Fruit fly (Drosophila melanogaster) whole organism, embryonic: ENCODE measurements around the gene Cp16.
A peak's percentile ranks its signal among the peaks of the same experiment; 100 is the strongest.

Experiments used
- Atf-2 ChIP-seq: fragments of 200-800 bp; sonication (Bioruptor generic); optimal IDR thresholded peaks from 2 replicates; lab custom pipeline; 2016; ENCODE audit warnings: missing biosample characterization, missing genetic modification characterization
- Blimp-1 ChIP-seq: fragments of 200-800 bp; sonication (Bioruptor generic); optimal IDR thresholded peaks from 3 replicates; lab custom pipeline; 2018; ENCODE audit warnings: missing biosample characterization, missing genetic modification characterization, mild to moderate bottlenecking, moderate library complexity, missing genetic modification reagents
- CG11085 ChIP-seq: fragments of 200-800 bp; sonication (Bioruptor generic); IDR thresholded peaks from 2 replicates; pipeline ENCODE4 v1.3.6; 2022; ENCODE audit warnings: missing biosample characterization, missing genetic modification characterization
- CG11093 ChIP-seq: fragments of 200-800 bp; sonication (Bioruptor generic); IDR thresholded peaks from 3 replicates; pipeline ENCODE4 v1.3.6; 2022; ENCODE audit warnings: missing biosample characterization, missing genetic modification characterization
- CG11398 ChIP-seq: fragments of 200-800 bp; sonication (Bioruptor generic); optimal IDR thresholded peaks from 2 replicates; lab custom pipeline; 2016; ENCODE audit warnings: missing biosample characterization, missing genetic modification characterization
- CG11560 ChIP-seq: fragments of 200-800 bp; sonication (Bioruptor generic); IDR thresholded peaks from 3 replicates; pipeline ENCODE4 v1.3.6; 2022; ENCODE audit warnings: missing biosample characterization, missing genetic modification characterization
- CG11695 ChIP-seq: fragments of 200-800 bp; sonication (Bioruptor generic); IDR thresholded peaks from 3 replicates; pipeline ENCODE4 v1.3.6; 2022; ENCODE audit warnings: missing biosample characterization, missing genetic modification characterization
- CG11696 ChIP-seq: fragments of 200-800 bp; sonication (Bioruptor generic); IDR thresholded peaks from 2 replicates; pipeline ENCODE4 v1.3.6; 2022; ENCODE audit warnings: missing biosample characterization, missing genetic modification characterization
- CG12942 ChIP-seq: fragments of 200-800 bp; sonication (Bioruptor generic); optimal IDR thresholded peaks from 3 replicates; lab custom pipeline; 2016; ENCODE audit warnings: missing biosample characterization, missing genetic modification characterization
- CG14050 ChIP-seq: fragments of 200-800 bp; sonication (Bioruptor generic); IDR thresholded peaks from 3 replicates; pipeline ENCODE4 v1.3.6; 2022; ENCODE audit warnings: missing biosample characterization, missing genetic modification characterization
- CG17359 ChIP-seq: fragments of 200-800 bp; sonication (Bioruptor generic); optimal IDR thresholded peaks from 3 replicates; lab custom pipeline; 2018; ENCODE audit warnings: missing biosample characterization, mild to moderate bottlenecking, missing genetic modification characterization, moderate library complexity
- CG1832 ChIP-seq: fragments of 200-800 bp; sonication (Bioruptor generic); optimal IDR thresholded peaks from 2 replicates; lab custom pipeline; 2017; ENCODE audit warnings: missing biosample characterization, mild to moderate bottlenecking, missing genetic modification characterization, inconsistent platforms
- CG2875 ChIP-seq: fragments of 200-800 bp; sonication (Bioruptor generic); optimal IDR thresholded peaks from 2 replicates; lab custom pipeline; 2017; ENCODE audit warnings: missing biosample characterization, mild to moderate bottlenecking, missing genetic modification characterization, missing genetic modification reagents
- CG4328 ChIP-seq: fragments of 200-800 bp; sonication (Bioruptor generic); optimal IDR thresholded peaks from 3 replicates; lab custom pipeline; 2017; ENCODE audit warnings: missing biosample characterization, missing genetic modification reagents, missing genetic modification characterization
- CG4360 ChIP-seq: fragments of 200-800 bp; sonication (Bioruptor generic); IDR thresholded peaks from 2 replicates; pipeline ENCODE4 v1.3.6; 2022; ENCODE audit warnings: missing biosample characterization, missing genetic modification characterization
- CG4617 ChIP-seq: fragments of 200-800 bp; sonication (Bioruptor generic); optimal IDR thresholded peaks from 3 replicates; lab custom pipeline; 2016; ENCODE audit warnings: missing biosample characterization, missing genetic modification characterization, borderline replicate concordance
- CG5180 ChIP-seq: fragments of 200-800 bp; sonication (Bioruptor generic); optimal IDR thresholded peaks from 3 replicates; lab custom pipeline; 2017; ENCODE audit warnings: missing biosample characterization, missing genetic modification characterization, mild to moderate bottlenecking, moderate library complexity, missing genetic modification reagents
- CG7372 ChIP-seq: fragments of 200-800 bp; sonication (Bioruptor generic); IDR thresholded peaks from 2 replicates; pipeline ENCODE4 v1.3.6; 2022; ENCODE audit warnings: missing biosample characterization, missing genetic modification characterization
- CG7786 ChIP-seq: fragments of 200-800 bp; sonication (Bioruptor generic); optimal IDR thresholded peaks from 2 replicates; lab custom pipeline; 2016; ENCODE audit warnings: missing biosample characterization, missing genetic modification characterization
- CG8944 ChIP-seq: fragments of 200-800 bp; sonication (Bioruptor generic); optimal IDR thresholded peaks from 3 replicates; lab custom pipeline; 2016; ENCODE audit warnings: missing biosample characterization, missing genetic modification characterization
- CG9609 ChIP-seq: fragments of 200-800 bp; sonication (Bioruptor generic); optimal IDR thresholded peaks from 3 replicates; lab custom pipeline; 2016; ENCODE audit warnings: missing biosample characterization, missing genetic modification characterization
- CoRest ChIP-seq: fragments of 200-800 bp; sonication (Bioruptor generic); optimal IDR thresholded peaks from 3 replicates; lab custom pipeline; 2018; ENCODE audit warnings: missing biosample characterization, mild to moderate bottlenecking, missing genetic modification characterization, moderate library complexity
- Hr51 ChIP-seq, 2 experiments: fragments of 200-800 bp; sonication (Bioruptor generic); optimal IDR thresholded peaks; 2 replicates in 1 of 2; 3 replicates in 1 of 2; lab custom pipeline; 2016 to 2018; ENCODE audit warnings: missing biosample characterization in 2 of 2, missing genetic modification characterization in 2 of 2, mild to moderate bottlenecking in 1 of 2, moderate library complexity in 1 of 2
- Max ChIP-seq: fragments of 200-800 bp; sonication (Bioruptor generic); optimal IDR thresholded peaks from 2 replicates; lab custom pipeline; 2016; ENCODE audit warnings: missing biosample characterization, mild to moderate bottlenecking, missing genetic modification characterization
- Optix ChIP-seq: fragments of 200-800 bp; sonication (Bioruptor generic); IDR thresholded peaks from 3 replicates; pipeline ENCODE4 v1.3.6; 2022; ENCODE audit warnings: missing biosample characterization, missing genetic modification characterization
- PHDP ChIP-seq: fragments of 200-800 bp; sonication (Bioruptor generic); optimal IDR thresholded peaks from 3 replicates; lab custom pipeline; 2018; ENCODE audit warnings: missing biosample characterization, mild to moderate bottlenecking, missing genetic modification characterization, moderate library complexity
- Rfx ChIP-seq: fragments of 200-800 bp; sonication (Bioruptor generic); IDR thresholded peaks from 2 replicates; pipeline ENCODE4 v1.3.6; 2022; ENCODE audit warnings: missing biosample characterization, missing genetic modification characterization
- Spps ChIP-seq: fragments of 200-800 bp; sonication (Bioruptor generic); optimal IDR thresholded peaks from 2 replicates; lab custom pipeline; 2018; ENCODE audit warnings: missing biosample characterization, mild to moderate bottlenecking, missing genetic modification characterization
- Xrp1 ChIP-seq: fragments of 200-800 bp; sonication (Bioruptor generic); IDR thresholded peaks from 2 replicates; pipeline ENCODE4 v1.3.6; 2022; ENCODE audit warnings: missing biosample characterization, missing genetic modification characterization
- cad ChIP-seq: fragments of >200 bp; optimal IDR thresholded peaks from 2 replicates; lab custom pipeline; 2017; ENCODE audit warnings: missing biosample characterization, missing genetic modification characterization
- chinmo ChIP-seq: fragments of 200-800 bp; sonication (Bioruptor generic); IDR thresholded peaks from 4 replicates; pipeline ENCODE4 v1.3.6; 2022; ENCODE audit warnings: missing biosample characterization, missing genetic modification characterization; ENCODE audit not compliant: partially characterized antibody
- ci ChIP-seq: fragments of 200-800 bp; sonication (Bioruptor generic); IDR thresholded peaks from 3 replicates; pipeline ENCODE4 v1.3.6; 2022; ENCODE audit warnings: missing biosample characterization, missing genetic modification characterization
- crol ChIP-seq: fragments of 200-800 bp; sonication (Bioruptor generic); IDR thresholded peaks from 2 replicates; pipeline ENCODE4 v1.3.6; 2022; ENCODE audit warnings: missing biosample characterization, missing genetic modification characterization
- ewg ChIP-seq: fragments of 200-800 bp; sonication (Bioruptor generic); optimal IDR thresholded peaks from 3 replicates; lab custom pipeline; 2017; ENCODE audit warnings: mild to moderate bottlenecking, missing biosample characterization, missing genetic modification reagents, missing genetic modification characterization
- exex ChIP-seq: fragments of 200-800 bp; sonication (Bioruptor generic); optimal IDR thresholded peaks from 4 replicates; lab custom pipeline; 2018; ENCODE audit warnings: missing biosample characterization, mild to moderate bottlenecking, missing genetic modification characterization, moderate library complexity
- jigr1 ChIP-seq: fragments of 200-800 bp; sonication (Bioruptor generic); IDR thresholded peaks from 3 replicates; pipeline ENCODE4 v1.3.6; 2022; ENCODE audit warnings: missing biosample characterization, missing genetic modification characterization
- kni ChIP-seq: fragments of 200-800 bp; sonication (Bioruptor generic); optimal IDR thresholded peaks from 3 replicates; lab custom pipeline; 2017; ENCODE audit warnings: mild to moderate bottlenecking, missing biosample characterization, missing genetic modification reagents, missing genetic modification characterization
- lmd ChIP-seq: fragments of 200-800 bp; sonication (Bioruptor generic); IDR thresholded peaks from 2 replicates; pipeline ENCODE4 v1.3.6; 2022; ENCODE audit warnings: missing biosample characterization, missing genetic modification characterization
- onecut ChIP-seq: fragments of 200-800 bp; sonication (Bioruptor generic); IDR thresholded peaks from 2 replicates; pipeline ENCODE4 v1.3.6; 2022; ENCODE audit warnings: missing biosample characterization, missing genetic modification characterization
- psq ChIP-seq: fragments of 200-800 bp; sonication (Bioruptor generic); optimal IDR thresholded peaks from 2 replicates; lab custom pipeline; 2017; ENCODE audit warnings: missing biosample characterization, missing genetic modification characterization
- rib ChIP-seq: fragments of 200-800 bp; sonication (Bioruptor generic); IDR thresholded peaks from 2 replicates; pipeline ENCODE4 v1.3.6; 2022; ENCODE audit warnings: missing biosample characterization, missing genetic modification characterization
- salm ChIP-seq: fragments of 200-800 bp; sonication (Bioruptor generic); optimal IDR thresholded peaks from 2 replicates; lab custom pipeline; 2018; ENCODE audit warnings: missing biosample characterization, mild to moderate bottlenecking, missing genetic modification characterization
- sd ChIP-seq: fragments of 200-800 bp; sonication (Bioruptor generic); optimal IDR thresholded peaks from 3 replicates; lab custom pipeline; 2018; ENCODE audit warnings: missing biosample characterization, mild to moderate bottlenecking, missing genetic modification characterization, moderate library complexity
- sens ChIP-seq: fragments of 200-800 bp; sonication (Bioruptor generic); peaks from one replicate; lab custom pipeline; 2016; ENCODE audit warnings: missing biosample characterization, missing genetic modification characterization
- shn ChIP-seq: fragments of 200-800 bp; sonication (Bioruptor generic); optimal IDR thresholded peaks from 3 replicates; lab custom pipeline; 2016; ENCODE audit warnings: missing biosample characterization, missing genetic modification characterization
- tio ChIP-seq: fragments of 200-800 bp; sonication (Bioruptor generic); optimal IDR thresholded peaks from 2 replicates; lab custom pipeline; 2017; ENCODE audit warnings: missing biosample characterization, missing genetic modification characterization, inconsistent platforms
- tup ChIP-seq: fragments of 200-800 bp; sonication (Bioruptor generic); optimal IDR thresholded peaks from 2 replicates; lab custom pipeline; 2016; ENCODE audit warnings: missing biosample characterization, mild to moderate bottlenecking, missing genetic modification characterization, moderate library complexity
- z ChIP-seq: fragments of 200-800 bp; sonication (Bioruptor generic); IDR thresholded peaks from 3 replicates; pipeline ENCODE4 v1.3.6; 2022; ENCODE audit warnings: missing biosample characterization, missing genetic modification characterization

Cp16 gene

dm6 chr3L:8753592-8753991, 21.8 kb downstream of the Cp16 start, which contains the start of gene Fhos:
TSS of gene Fhos (plus strand) at chr3L:8753619.
- TF ChIP-seq CG1832 (GFP tag; lab: Kevin White, UChicago): no peak
- TF ChIP-seq chinmo (GFP tag; lab: Robert Waterston, UW): 0 out of 4 replicates have a peak, but pooled peaks have one; percentile 18
- peak; percentile 9 for TF ChIP-seq sd (tag; lab: Kevin White, UChicago)
- TF ChIP-seq CG2875 (GFP tag; lab: Kevin White, UChicago): no peak
- TF ChIP-seq CG5180 (GFP tag; lab: Kevin White, UChicago): no peak

DNA sequence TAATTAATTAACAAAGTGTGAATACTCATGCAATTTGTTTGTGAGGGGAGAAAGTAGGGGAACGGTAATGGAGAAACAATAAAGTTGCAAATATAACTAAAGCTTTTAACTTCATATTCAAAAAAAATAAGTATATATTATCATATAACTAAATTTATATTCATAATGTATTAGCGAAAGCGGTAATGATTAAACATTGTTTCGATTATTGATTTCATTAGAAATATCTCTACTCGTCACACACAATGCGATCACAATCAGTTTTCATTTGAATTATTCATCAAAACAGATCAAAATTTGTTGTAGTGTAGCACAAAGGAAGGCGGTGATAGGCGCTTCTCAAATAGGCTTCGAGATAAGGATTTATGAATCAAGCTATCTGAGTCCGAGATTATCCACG, 23.9 kb downstream of the Cp16 start, which contains the start of gene CG6576:
Gene CG6576 (plus strand): TSS at position 301 of the 400 bp plus-strand sequence.
- no peak for TF ChIP-seq Atf-2
- no peak for TF ChIP-seq tup (GFP tag; lab: Kevin White, UChicago)
- no peak for TF ChIP-seq CG11085 (GFP tag; lab: Robert Waterston, UW)
- no peak for TF ChIP-seq exex (tag; lab: Kevin White, UChicago)
- TF ChIP-seq CG11093 (GFP tag; lab: Robert Waterston, UW): no peak
- no peak for TF ChIP-seq Max (GFP tag; lab: Kevin White, UChicago)
- no peak for TF ChIP-seq CoRest (tag; lab: Kevin White, UChicago)
- no peak for TF ChIP-seq CG11696
- TF ChIP-seq PHDP (tag; lab: Kevin White, UChicago): no peak
- TF ChIP-seq, all 482 proteins: peak for 0

DNA sequence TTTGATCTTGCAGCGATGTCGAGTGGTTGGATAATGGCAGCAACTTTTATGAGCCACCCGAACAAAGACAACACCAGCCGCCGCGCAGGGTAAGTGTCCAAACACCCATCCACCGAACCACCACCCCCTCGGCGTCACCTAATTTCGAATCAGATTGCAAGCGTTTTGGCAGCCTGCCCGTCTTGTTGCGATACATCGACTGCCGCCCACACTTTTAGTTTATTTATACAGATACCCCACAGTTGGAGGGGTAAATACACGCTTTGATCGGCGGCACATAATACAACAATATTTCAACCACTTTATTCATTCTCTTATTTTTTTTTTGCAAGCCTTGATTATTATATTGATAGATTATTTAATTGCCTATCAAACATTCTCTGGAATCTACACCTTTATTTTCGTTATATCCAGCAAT, 31.3 kb downstream of the Cp16 start:
- TF ChIP-seq CG9609 (GFP tag; lab: Kevin White, UChicago) (peak; percentile 16), z (GFP tag; lab: Robert Waterston, UW) (no peak), CG12942 (GFP tag; lab: Kevin White, UChicago) (no peak), crol (peak; percentile 56), salm (tag; lab: Kevin White, UChicago) (no peak), ewg (GFP tag; lab: Kevin White, UChicago) (peak; percentile 33), cad (GFP tag; lab: Kevin White, UChicago) (no peak), Xrp1 (GFP tag; lab: Robert Waterston, UW) (peak; percentile 43; the same call in 1 of the 2 replicates), CG11695 (GFP tag; lab: Robert Waterston, UW) (0 out of 3 replicates have a peak, but pooled peaks have one; percentile 49), CG11398 (GFP tag; lab: Kevin White, UChicago) (peak; percentile 17), tio (GFP tag; lab: Kevin White, UChicago) (peak; percentile 28), kni (GFP tag; lab: Kevin White, UChicago) (no peak), Spps (no peak), sens (peak; percentile 85), CG4617 (GFP tag; lab: Kevin White, UChicago) (no peak), CG8944 (GFP tag; lab: Kevin White, UChicago) (peak; percentile 28), Optix (GFP tag; lab: Robert Waterston, UW) (no peak), lmd (GFP tag; lab: Robert Waterston, UW) (peak; percentile 66), CG7372 (GFP tag; lab: Robert Waterston, UW) (0 out of 2 replicates have a peak, but pooled peaks have one; percentile 23), CG7786 (GFP tag; lab: Kevin White, UChicago) (peak; percentile 10), psq (GFP tag; lab: Kevin White, UChicago) (no peak), Blimp-1 (peak; percentile 32), onecut (0 out of 2 replicates have a peak, but pooled peaks have one; percentile 3), ci (GFP tag; lab: Robert Waterston, UW) (peak; percentile 66; the same call in 2 of the 3 replicates), CG4360 (no peak), CG14050 (GFP tag; lab: Robert Waterston, UW) (peak; percentile 44; the same call in 2 of the 3 replicates), Rfx (GFP tag; lab: Robert Waterston, UW) (peak; percentile 57), rib (GFP tag; lab: Robert Waterston, UW) (no peak), CG11560 (tag; lab: Robert Waterston, UW) (no peak), jigr1 (GFP tag; lab: Robert Waterston, UW) (no peak), CG4328 (GFP tag; lab: Kevin White, UChicago) (no peak), Hr51 (GFP tag; optimal IDR thresholded peaks at IDR 0.05; lab: Kevin White, UChicago) (peak in 1 of 2 experiments; percentile 66), CG17359 (tag; lab: Kevin White, UChicago) (no peak), shn (GFP tag; lab: Kevin White, UChicago) (peak; percentile 3)
